Fruit fly (Drosophila melanogaster): ENCODE data around the gene baz.
A peak's percentile ranks its signal among the peaks of the same experiment; 100 is the strongest.

baz gene

dm6 chrX:17129733-17130466 is 29.9 kb upstream of the baz start (continued):
- TF ChIP-seq CG6163 (GFP tag; IDR thresholded peaks at IDR 0.05) (peak; percentile 54; the same call in 2 of the 3 replicates), Eip75B (GFP tag; optimal IDR thresholded peaks at IDR 0.05) (no peak), CG3032 (tag; optimal IDR thresholded peaks at IDR 0.05) (peak; percentile 38), Hr4 (GFP tag; optimal IDR thresholded peaks at IDR 0.05) (peak; percentile 43), dsx (GFP tag; optimal IDR thresholded peaks at IDR 0.05; ENCODE audit: poor library complexity, severe bottlenecking) (no peak), CG6808 (GFP tag; optimal IDR thresholded peaks at IDR 0.05) (no peak), CG8119 (GFP tag; IDR thresholded peaks at IDR 0.05) (peak; percentile 76), pdm3 (GFP tag; optimal IDR thresholded peaks at IDR 0.05) (peak; percentile 28), Sox14 (GFP tag; optimal IDR thresholded peaks at IDR 0.05) (peak; percentile 2), Ets96B (tag; optimal IDR thresholded peaks at IDR 0.05) (peak; percentile 42), OdsH (GFP tag; optimal IDR thresholded peaks at IDR 0.05) (peak; percentile 63), CG32006 (GFP tag; optimal IDR thresholded peaks at IDR 0.05) (peak; percentile 65), CG6792 (GFP tag; optimal IDR thresholded peaks at IDR 0.05) (peak; percentile 46), CG34406 (GFP tag; optimal IDR thresholded peaks at IDR 0.05) (peak; percentile 68), Blimp-1 (GFP tag; optimal IDR thresholded peaks at IDR 0.05) (no peak), CG31627 (GFP tag; optimal IDR thresholded peaks at IDR 0.05) (no peak)

dm6 chrX:17132685-17133084 is 27.1 kb upstream of the baz start:
- TF ChIP-seq CG8119 (GFP tag; IDR thresholded peaks at IDR 0.05) (no peak), CG15336 (GFP tag; IDR thresholded peaks at IDR 0.05) (peak; percentile 47)

- TF ChIP-seq Eip75B (GFP tag; optimal IDR thresholded peaks at IDR 0.05) = no peak
- TF ChIP-seq Lpt (GFP tag; optimal IDR thresholded peaks at IDR 0.05) = no peak
- TF ChIP-seq salr (GFP tag; optimal IDR thresholded peaks at IDR 0.05) = no peak
- TF ChIP-seq esn (GFP tag; optimal IDR thresholded peaks at IDR 0.05) = peak; percentile 35
Measured at dm6 chrX:17142940-17143534, 16.8 kb upstream of the baz start, which contains the start of the genes mei-217 and mei-218. TSS of gene mei-217 (minus strand) at chrX:17142990. TSS of gene mei-218 (minus strand) at chrX:17142990.

dm6 chrX:17146529-17146928 is 13.3 kb upstream of the baz start:
- TF ChIP-seq pdm3 (GFP tag; optimal IDR thresholded peaks at IDR 0.05) = no peak
- no peak for TF ChIP-seq CG10631 (GFP tag; optimal IDR thresholded peaks at IDR 0.05)
- no peak for TF ChIP-seq Eip93F (GFP tag; optimal IDR thresholded peaks at IDR 0.05)
- no peak for TF ChIP-seq CG1621 (tag; optimal IDR thresholded peaks at IDR 0.05)
- no peak for TF ChIP-seq net (GFP tag; optimal IDR thresholded peaks at IDR 0.05)
- TF ChIP-seq CG3919 (GFP tag; optimal IDR thresholded peaks at IDR 0.05) = no peak
- no peak for TF ChIP-seq lz (GFP tag; optimal IDR thresholded peaks at IDR 0.05)
- no peak for TF ChIP-seq svp (GFP tag)
- TF ChIP-seq ss (GFP tag; optimal IDR thresholded peaks at IDR 0.05) = no peak
- TF ChIP-seq vri (GFP tag; optimal IDR thresholded peaks at IDR 0.05) = no peak
- no peak for TF ChIP-seq esn (GFP tag; optimal IDR thresholded peaks at IDR 0.05)
- TF ChIP-seq Sox102F (GFP tag; optimal IDR thresholded peaks at IDR 0.05) = no peak
- TF ChIP-seq CG6808 (GFP tag; optimal IDR thresholded peaks at IDR 0.05) = no peak
- TF ChIP-seq dsx (GFP tag; optimal IDR thresholded peaks at IDR 0.05; ENCODE audit: poor library complexity, severe bottlenecking) = no peak
- no peak for TF ChIP-seq OdsH (GFP tag; optimal IDR thresholded peaks at IDR 0.05)
- no peak for TF ChIP-seq CG9139 (GFP tag; optimal IDR thresholded peaks at IDR 0.05)

Measured in whole organism, prepupa.